Fruit fly (Drosophila melanogaster) whole organism, embryonic: ENCODE results near the gene Jarid2.

Experiments
- B-H1 ChIP-seq: fragments of 200-800 bp; sonication (Bioruptor generic); IDR thresholded peaks from 3 replicates; pipeline ENCODE4 v1.3.6; 2022; ENCODE audit warnings: missing biosample characterization, missing genetic modification characterization
- Bgb ChIP-seq: fragments of 200-800 bp; sonication (Bioruptor generic); IDR thresholded peaks from 2 replicates; pipeline ENCODE4 v1.3.6; 2022; ENCODE audit warnings: missing biosample characterization, missing genetic modification characterization; ENCODE audit not compliant: partially characterized antibody
- CG10543 ChIP-seq: fragments of 200-800 bp; sonication (Bioruptor generic); optimal IDR thresholded peaks from 3 replicates; lab custom pipeline; 2017; ENCODE audit warnings: missing biosample characterization, mild to moderate bottlenecking, missing genetic modification characterization, moderate library complexity
- CG10654 ChIP-seq: fragments of 200-800 bp; sonication (Bioruptor generic); optimal IDR thresholded peaks from 2 replicates; lab custom pipeline; 2016; ENCODE audit warnings: missing biosample characterization, missing genetic modification characterization
- CG10959 ChIP-seq: fragments of 200-800 bp; sonication (Bioruptor generic); IDR thresholded peaks from 2 replicates; pipeline ENCODE4 v1.3.6; 2022; ENCODE audit warnings: missing biosample characterization, missing genetic modification characterization
- CG12769 ChIP-seq: fragments of 200-800 bp; sonication (Bioruptor generic); optimal IDR thresholded peaks from 2 replicates; lab custom pipeline; 2019; ENCODE audit warnings: missing biosample characterization, mild to moderate bottlenecking, missing genetic modification characterization, moderate library complexity
- CG13287 ChIP-seq: fragments of 200-800 bp; sonication (Bioruptor generic); IDR thresholded peaks from 2 replicates; pipeline ENCODE4 v1.3.6; 2022; ENCODE audit warnings: missing biosample characterization, missing genetic modification characterization; ENCODE audit not compliant: partially characterized antibody
- CG15479 ChIP-seq: fragments of 200-800 bp; sonication (Bioruptor generic); optimal IDR thresholded peaks from 3 replicates; lab custom pipeline; 2019; ENCODE audit warnings: missing biosample characterization, mild to moderate bottlenecking, missing genetic modification characterization, moderate library complexity
- CG31388 ChIP-seq: fragments of 200-800 bp; sonication (Bioruptor generic); optimal IDR thresholded peaks from 2 replicates; lab custom pipeline; 2016; ENCODE audit warnings: missing biosample characterization, missing genetic modification characterization
- CG3726 ChIP-seq: fragments of 200-800 bp; sonication (Bioruptor generic); IDR thresholded peaks from 3 replicates; pipeline ENCODE4, ENCODE4 v1.3.6; 2022; ENCODE audit warnings: missing biosample characterization, missing genetic modification characterization
- CG4854 ChIP-seq: fragments of 200-800 bp; sonication (Bioruptor generic); optimal IDR thresholded peaks from 2 replicates; lab custom pipeline; 2016; ENCODE audit warnings: missing biosample characterization, missing genetic modification characterization, inconsistent platforms
- CG6654 ChIP-seq: fragments of 200-800 bp; sonication (Bioruptor generic); optimal IDR thresholded peaks from 2 replicates; lab custom pipeline; 2017; ENCODE audit warnings: missing biosample characterization, mild to moderate bottlenecking, missing genetic modification characterization
- CG6813 ChIP-seq: fragments of 200-800 bp; sonication (Bioruptor generic); optimal IDR thresholded peaks from 2 replicates; lab custom pipeline; 2017; ENCODE audit warnings: missing biosample characterization, missing genetic modification characterization, mild to moderate bottlenecking, moderate library complexity, missing genetic modification reagents
- CG7556 ChIP-seq: fragments of 200-800 bp; sonication (Bioruptor generic); optimal IDR thresholded peaks from 2 replicates; lab custom pipeline; 2017; ENCODE audit warnings: missing biosample characterization, mild to moderate bottlenecking, missing genetic modification characterization
- CG9932 ChIP-seq: fragments of 200-800 bp; sonication (Bioruptor generic); IDR thresholded peaks from 2 replicates; pipeline ENCODE4 v1.3.6; 2022; ENCODE audit warnings: missing biosample characterization, missing genetic modification characterization
- CrebB ChIP-seq: fragments of 200-800 bp; sonication (Bioruptor generic); optimal IDR thresholded peaks from 3 replicates; lab custom pipeline; 2018; ENCODE audit warnings: missing biosample characterization, mild to moderate bottlenecking, missing genetic modification characterization
- Dek ChIP-seq: fragments of 200-800 bp; sonication (Bioruptor generic); optimal IDR thresholded peaks from 3 replicates; lab custom pipeline; 2019; ENCODE audit warnings: missing biosample characterization, mild to moderate bottlenecking, missing genetic modification characterization, moderate library complexity
- Dp ChIP-seq: fragments of 200-800 bp; sonication (Bioruptor generic); optimal IDR thresholded peaks from 2 replicates; lab custom pipeline; 2018; ENCODE audit warnings: missing biosample characterization, mild to moderate bottlenecking, missing genetic modification characterization, moderate library complexity
- Fer1 ChIP-seq: fragments of 200-800 bp; sonication (Bioruptor generic); optimal IDR thresholded peaks from 2 replicates; lab custom pipeline; 2017; ENCODE audit warnings: missing biosample characterization, mild to moderate bottlenecking, missing genetic modification characterization
- Fer3 ChIP-seq: fragments of 200-800 bp; sonication (Bioruptor generic); optimal IDR thresholded peaks from 2 replicates; lab custom pipeline; 2018; ENCODE audit warnings: missing biosample characterization, mild to moderate bottlenecking, missing genetic modification characterization, moderate library complexity
- H15 ChIP-seq: fragments of 200-800 bp; sonication (Bioruptor generic); IDR thresholded peaks from 3 replicates; pipeline ENCODE4 v1.3.6; 2022; ENCODE audit warnings: missing biosample characterization, missing genetic modification characterization
- HLH3B ChIP-seq: fragments of 200-800 bp; sonication (Bioruptor generic); IDR thresholded peaks from 2 replicates; pipeline ENCODE4 v1.3.6; 2022; ENCODE audit warnings: missing biosample characterization, missing genetic modification characterization
- HLH4C ChIP-seq: fragments of 200-800 bp; sonication (Bioruptor generic); IDR thresholded peaks from 3 replicates; pipeline ENCODE4 v1.3.6; 2022; ENCODE audit warnings: missing biosample characterization, missing genetic modification characterization; ENCODE audit not compliant: partially characterized antibody
- MESR4 ChIP-seq: fragments of 200-800 bp; sonication (Bioruptor generic); optimal IDR thresholded peaks from 2 replicates; lab custom pipeline; 2018; ENCODE audit warnings: missing biosample characterization, mild to moderate bottlenecking, missing genetic modification characterization, moderate library complexity
- Med ChIP-seq: fragments of 200-800 bp; sonication (Bioruptor generic); peaks from one replicate; lab custom pipeline; 2016; ENCODE audit warnings: missing biosample characterization, missing genetic modification characterization, mild to moderate bottlenecking, inconsistent platforms, moderate library complexity
- Mes4 ChIP-seq: fragments of 200-800 bp; sonication (Bioruptor generic); optimal IDR thresholded peaks from 2 replicates; lab custom pipeline; 2016; ENCODE audit warnings: missing biosample characterization, missing genetic modification characterization
- Optix ChIP-seq: fragments of 200-800 bp; sonication (Bioruptor generic); IDR thresholded peaks from 3 replicates; pipeline ENCODE4 v1.3.6; 2022; ENCODE audit warnings: missing biosample characterization, missing genetic modification characterization
- Ssrp ChIP-seq: fragments of 200-800 bp; sonication (Bioruptor generic); optimal IDR thresholded peaks from 2 replicates; lab custom pipeline; 2018; ENCODE audit warnings: missing biosample characterization, mild to moderate bottlenecking, missing genetic modification characterization, moderate library complexity
- Vsx1 ChIP-seq: fragments of 200-800 bp; sonication (Bioruptor generic); optimal IDR thresholded peaks from 2 replicates; lab custom pipeline; 2017; ENCODE audit warnings: missing biosample characterization, mild to moderate bottlenecking, missing genetic modification characterization, missing genetic modification reagents
- al ChIP-seq: fragments of 200-800 bp; sonication (Bioruptor generic); IDR thresholded peaks from 2 replicates; pipeline ENCODE4 v1.3.6; 2022; ENCODE audit warnings: missing biosample characterization, missing genetic modification characterization
- cas ChIP-seq: fragments of 200-800 bp; sonication (Bioruptor generic); IDR thresholded peaks from 2 replicates; pipeline ENCODE4 v1.3.6; 2022; ENCODE audit warnings: missing biosample characterization, missing genetic modification characterization
- dysf ChIP-seq: fragments of 200-800 bp; sonication (Bioruptor generic); IDR thresholded peaks from 3 replicates; pipeline ENCODE4 v1.3.6; 2022; ENCODE audit warnings: missing biosample characterization, missing genetic modification characterization
- fd102C ChIP-seq: fragments of 200-800 bp; sonication (Bioruptor generic); optimal IDR thresholded peaks from 2 replicates; lab custom pipeline; 2018; ENCODE audit warnings: missing biosample characterization, mild to moderate bottlenecking, missing genetic modification characterization, moderate library complexity
- fru ChIP-seq: fragments of >200 bp; optimal IDR thresholded peaks from 2 replicates; lab custom pipeline; 2017
- gsb ChIP-seq: fragments of 200-800 bp; sonication (Bioruptor generic); IDR thresholded peaks from 2 replicates; pipeline ENCODE4 v1.3.6; 2022; ENCODE audit warnings: missing biosample characterization, missing genetic modification characterization
- knrl ChIP-seq: fragments of 200-800 bp; sonication (Bioruptor generic); IDR thresholded peaks from 3 replicates; pipeline ENCODE4 v1.3.6; 2022; ENCODE audit warnings: missing biosample characterization, missing genetic modification characterization; ENCODE audit not compliant: partially characterized antibody
- lbe ChIP-seq: fragments of 200-800 bp; sonication (Bioruptor generic); optimal IDR thresholded peaks from 2 replicates; lab custom pipeline; 2016; ENCODE audit warnings: missing biosample characterization, mild to moderate bottlenecking, missing genetic modification characterization
- maf-S ChIP-seq: fragments of 200-800 bp; sonication (Bioruptor generic); optimal IDR thresholded peaks from 2 replicates; lab custom pipeline; 2016; ENCODE audit warnings: missing biosample characterization, missing genetic modification characterization
- nom ChIP-seq: fragments of 200-800 bp; sonication (Bioruptor generic); optimal IDR thresholded peaks from 2 replicates; lab custom pipeline; 2017; ENCODE audit warnings: missing biosample characterization, missing genetic modification characterization, mild to moderate bottlenecking, moderate library complexity, missing genetic modification reagents
- oc ChIP-seq: fragments of 200-800 bp; sonication (Bioruptor generic); optimal IDR thresholded peaks from 2 replicates; lab custom pipeline; 2018; ENCODE audit warnings: missing biosample characterization, mild to moderate bottlenecking, missing genetic modification characterization, moderate library complexity
- onecut ChIP-seq: fragments of 200-800 bp; sonication (Bioruptor generic); IDR thresholded peaks from 2 replicates; pipeline ENCODE4 v1.3.6; 2022; ENCODE audit warnings: missing biosample characterization, missing genetic modification characterization
- pan ChIP-seq, 4 experiments: fragments of >200 bp in 3 of 4; fragments of 200-800 bp in 1 of 4; sonication (Bioruptor generic) in 1 of 4; optimal IDR thresholded peaks in 3 of 4; IDR thresholded peaks in 1 of 4; 2 replicates each; pipeline versions ENCODE4 v1.3.6 to Lab custom; 2017 to 2022; ENCODE audit warnings: missing biosample characterization in 2 of 4, missing genetic modification characterization in 2 of 4, mixed read lengths in 1 of 4
- pum ChIP-seq: fragments of 200-800 bp; sonication (Bioruptor generic); optimal IDR thresholded peaks from 2 replicates; lab custom pipeline; 2016; ENCODE audit warnings: missing biosample characterization, missing genetic modification characterization
- schlank ChIP-seq: fragments of 200-800 bp; sonication (Bioruptor generic); optimal IDR thresholded peaks from 2 replicates; lab custom pipeline; 2018; ENCODE audit warnings: missing biosample characterization, mild to moderate bottlenecking, missing genetic modification characterization
- seq ChIP-seq: fragments of 200-800 bp; sonication (Bioruptor generic); IDR thresholded peaks from 2 replicates; pipeline ENCODE4 v1.3.6; 2022; ENCODE audit warnings: missing biosample characterization, missing genetic modification characterization
- tio ChIP-seq: fragments of 200-800 bp; sonication (Bioruptor generic); optimal IDR thresholded peaks from 2 replicates; lab custom pipeline; 2017; ENCODE audit warnings: missing biosample characterization, missing genetic modification characterization, inconsistent platforms
- trem ChIP-seq: fragments of 200-800 bp; optimal IDR thresholded peaks from 3 replicates; lab custom pipeline; 2019; ENCODE audit warnings: missing biosample characterization, mild to moderate bottlenecking, missing genetic modification characterization, moderate library complexity
- tx ChIP-seq: fragments of 200-800 bp; sonication (Bioruptor generic); optimal IDR thresholded peaks from 2 replicates; lab custom pipeline; 2016; ENCODE audit warnings: missing biosample characterization, missing genetic modification characterization
- unpg ChIP-seq: fragments of 200-800 bp; sonication (Bioruptor generic); optimal IDR thresholded peaks from 3 replicates; lab custom pipeline; 2018; ENCODE audit warnings: missing biosample characterization, mild to moderate bottlenecking, missing genetic modification characterization, moderate library complexity
- wek ChIP-seq: fragments of 200-800 bp; sonication (Bioruptor generic); optimal IDR thresholded peaks from 3 replicates; lab custom pipeline; 2018; ENCODE audit warnings: missing biosample characterization, mild to moderate bottlenecking, missing genetic modification characterization, moderate library complexity

Gene Jarid2

DNA sequence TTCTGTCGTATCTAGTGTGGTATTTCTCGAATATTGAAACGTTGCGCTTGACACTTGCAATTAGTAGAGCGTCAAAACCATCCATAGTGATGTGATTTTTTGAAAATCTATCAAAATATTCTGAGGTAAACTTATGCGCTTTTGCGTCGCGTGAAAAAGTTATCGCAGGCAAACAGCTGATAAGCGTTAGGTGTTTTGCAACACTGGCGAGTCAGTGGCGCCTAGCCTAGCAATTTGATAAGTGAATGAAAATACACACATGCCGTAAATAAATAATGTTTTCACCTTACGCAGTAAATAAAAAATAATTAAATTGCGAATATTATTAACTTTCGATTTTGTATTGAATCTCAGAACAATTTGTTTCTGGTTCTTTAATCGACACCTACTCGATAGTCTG is 41.5 kb upstream of the Jarid2 start, which contains the start of gene CG42526 (continued):
- TF ChIP-seq CrebB (no peak), CG10654 (GFP tag; lab: Kevin White, UChicago) (no peak), HLH4C (GFP tag; lab: Robert Waterston, UW) (peak; percentile 25; the same call in 1 of the 3 replicates), HLH3B (GFP tag; lab: Robert Waterston, UW) (no peak), trem (tag; lab: Kevin White, UChicago) (peak; percentile 25), Mes4 (GFP tag; lab: Kevin White, UChicago) (peak; percentile 27), fru (lab: Kevin White, UChicago) (no peak), Optix (no peak), CG10543 (no peak), CG10959 (GFP tag; lab: Robert Waterston, UW) (no peak), CG9932 (GFP tag; lab: Robert Waterston, UW) (peak; percentile 76), CG3726 (GFP tag; lab: Robert Waterston, UW) (no peak), cas (no peak), al (GFP tag; lab: Robert Waterston, UW) (no peak), CG12769 (peak; percentile 56), nom (GFP tag; lab: Kevin White, UChicago) (no peak), onecut (GFP tag; lab: Robert Waterston, UW) (no peak), schlank (tag; lab: Kevin White, UChicago) (no peak), CG31388 (GFP tag; lab: Kevin White, UChicago) (no peak), CG15479 (GFP tag; lab: Kevin White, UChicago) (no peak), Fer3 (no peak), Fer1 (GFP tag; lab: Kevin White, UChicago) (peak; percentile 43), fd102C (GFP tag; lab: Kevin White, UChicago) (no peak), dysf (no peak), CG6813 (GFP tag; lab: Kevin White, UChicago) (no peak), B-H1 (GFP tag; lab: Robert Waterston, UW) (no peak), Dp (GFP tag; lab: Kevin White, UChicago) (peak; percentile 79), pum (GFP tag; lab: Kevin White, UChicago) (no peak), Vsx1 (GFP tag; lab: Kevin White, UChicago) (no peak), wek (no peak), pan (optimal IDR thresholded peaks at IDR 0.05; lab: Kevin White, UChicago) (no peak), pan (GFP tag; optimal IDR thresholded peaks at IDR 0.05 in 1 of 2, IDR thresholded peaks at IDR 0.05 in 1 of 2) (peak in 1 of 2 experiments; percentile 49), CG13287 (GFP tag; lab: Robert Waterston, UW) (peak; percentile 83), unpg (peak; percentile 43), lbe (peak; percentile 36), H15 (no peak), Ssrp (no peak), MESR4 (GFP tag; lab: Kevin White, UChicago) (peak; percentile 22), CG6654 (GFP tag; lab: Kevin White, UChicago) (no peak), tx (peak; percentile 43), CG7556 (peak; percentile 57), Dek (no peak), seq (GFP tag; lab: Robert Waterston, UW) (0 out of 2 replicates have a peak, but pooled peaks have one; percentile 12), Bgb (GFP tag; lab: Robert Waterston, UW) (peak; percentile 62; the same call in 1 of the 2 replicates), Med (GFP tag; lab: Kevin White, UChicago) (peak; percentile 96), oc (tag; lab: Kevin White, UChicago) (no peak), maf-S (no peak), tio (no peak), gsb (GFP tag; lab: Robert Waterston, UW) (no peak), knrl (GFP tag; lab: Robert Waterston, UW) (peak; percentile 7; the same call in 1 of the 3 replicates), CG4854 (peak; percentile 34)
